Fruit fly (Drosophila melanogaster): ENCODE results near the gene CG18088.
A peak's percentile ranks its signal among the peaks of the same experiment; 100 is the strongest.

CG18088 gene

dm6 chr2L:8937003-8937402, 30.3 kb upstream of the CG18088 start, which contains the start of gene Tsp29Fb:
Tsp29Fb (plus strand) TSS chr2L:8937390.
- TF ChIP-seq Vsx2 (GFP tag; optimal IDR thresholded peaks at IDR 0.05; ENCODE audit: partially characterized antibody) (peak; percentile 24), lola (GFP tag; optimal IDR thresholded peaks at IDR 0.05) (no peak), woc (GFP tag; optimal IDR thresholded peaks at IDR 0.05) (peak; percentile 60), foxo (GFP tag; optimal IDR thresholded peaks at IDR 0.05) (peak in 1 of 2 experiments; percentile 87), Rel (GFP tag; optimal IDR thresholded peaks at IDR 0.05) (no peak), Rel (tag; optimal IDR thresholded peaks at IDR 0.05) (peak; percentile 55), jim (GFP tag; optimal IDR thresholded peaks at IDR 0.05) (no peak), rgr (GFP tag; optimal IDR thresholded peaks at IDR 0.05) (peak; percentile 79), CG9705 (GFP tag; optimal IDR thresholded peaks at IDR 0.05) (peak; percentile 63), OdsH (GFP tag; optimal IDR thresholded peaks at IDR 0.05) (peak; percentile 84), Dif (GFP tag; optimal IDR thresholded peaks at IDR 0.05; ENCODE audit: partially characterized antibody) (peak; percentile 52), dsf (GFP tag; optimal IDR thresholded peaks at IDR 0.05; ENCODE audit: borderline replicate concordance) (no peak), Hr83 (GFP tag; optimal IDR thresholded peaks at IDR 0.05; ENCODE audit: poor library complexity, severe bottlenecking) (no peak), br (GFP tag; optimal IDR thresholded peaks at IDR 0.05) (peak; percentile 78), fru (GFP tag; optimal IDR thresholded peaks at IDR 0.05) (peak; percentile 82), Sp1 (GFP tag; optimal IDR thresholded peaks at IDR 0.05) (peak; percentile 87), h (GFP tag; optimal IDR thresholded peaks at IDR 0.05) (peak; percentile 87), Hr78 (GFP tag; optimal IDR thresholded peaks at IDR 0.05) (no peak), CG32264 (GFP tag; optimal IDR thresholded peaks at IDR 0.05) (peak; percentile 24), Jra (GFP tag; optimal IDR thresholded peaks at IDR 0.05) (peak; percentile 28), Dfd (GFP tag; optimal IDR thresholded peaks at IDR 0.05) (no peak), sv (GFP tag; optimal IDR thresholded peaks at IDR 0.05) (peak; percentile 58), psq (GFP tag; optimal IDR thresholded peaks at IDR 0.05) (peak; percentile 64), dmrt93B (GFP tag; optimal IDR thresholded peaks at IDR 0.05) (peak; percentile 52), brk (GFP tag; optimal IDR thresholded peaks at IDR 0.05) (peak; percentile 67), ey (GFP tag; optimal IDR thresholded peaks at IDR 0.05) (peak; percentile 80), HLH106 (tag; optimal IDR thresholded peaks at IDR 0.05) (peak; percentile 88), N (GFP tag; optimal IDR thresholded peaks at IDR 0.05) (no peak), Hnf4 (GFP tag; optimal IDR thresholded peaks at IDR 0.05) (peak; percentile 55), tai (GFP tag; optimal IDR thresholded peaks at IDR 0.05) (peak; percentile 39)

- TF ChIP-seq foxo (GFP tag; optimal IDR thresholded peaks at IDR 0.05) = no peak
- peak; percentile 25 for TF ChIP-seq tai (GFP tag; optimal IDR thresholded peaks at IDR 0.05)
- TF ChIP-seq Rel (GFP tag; optimal IDR thresholded peaks at IDR 0.05) = no peak
- peak; percentile 73 for TF ChIP-seq Rel (tag; optimal IDR thresholded peaks at IDR 0.05)
Measured at dm6 chr2L:8937837-8938413, 29.4 kb upstream of the CG18088 start.

- TF ChIP-seq Rel (GFP tag; optimal IDR thresholded peaks at IDR 0.05) (no peak), Rel (tag; optimal IDR thresholded peaks at IDR 0.05) (peak; percentile 60), sv (GFP tag; optimal IDR thresholded peaks at IDR 0.05) (no peak), rgr (GFP tag; optimal IDR thresholded peaks at IDR 0.05) (peak; percentile 30)
Measured at dm6 chr2L:8940680-8941079, 26.7 kb upstream of the CG18088 start.

dm6 chr2L:8941736-8942337, 25.5 kb upstream of the CG18088 start, which contains the start of gene Argl:
Argl (minus strand) TSS chr2L:8942105.
- no peak for TF ChIP-seq pan (optimal IDR thresholded peaks at IDR 0.05)
- no peak for TF ChIP-seq Abd-B (GFP tag; optimal IDR thresholded peaks at IDR 0.05)
- TF ChIP-seq rgr (GFP tag; optimal IDR thresholded peaks at IDR 0.05) = peak; percentile 24
- no peak for TF ChIP-seq GATAd (GFP tag; optimal IDR thresholded peaks at IDR 0.05)
- TF ChIP-seq sage (GFP tag; optimal IDR thresholded peaks at IDR 0.05) = no peak
- TF ChIP-seq foxo (GFP tag; optimal IDR thresholded peaks at IDR 0.05) = peak in 1 of 2 experiments; percentile 49
- peak; percentile 13 for TF ChIP-seq OdsH (GFP tag; optimal IDR thresholded peaks at IDR 0.05)
- no peak for TF ChIP-seq dsf (GFP tag; optimal IDR thresholded peaks at IDR 0.05; ENCODE audit: borderline replicate concordance)
- TF ChIP-seq fru (GFP tag; optimal IDR thresholded peaks at IDR 0.05) = peak; percentile 65
- TF ChIP-seq Sp1 (GFP tag; optimal IDR thresholded peaks at IDR 0.05) = peak; percentile 6
- TF ChIP-seq h (GFP tag; optimal IDR thresholded peaks at IDR 0.05) = peak; percentile 21
- no peak for TF ChIP-seq woc (GFP tag; optimal IDR thresholded peaks at IDR 0.05)
- peak; percentile 8 for TF ChIP-seq Hnf4 (GFP tag; optimal IDR thresholded peaks at IDR 0.05)
- no peak for TF ChIP-seq ey (GFP tag; optimal IDR thresholded peaks at IDR 0.05)
- TF ChIP-seq dmrt93B (GFP tag; optimal IDR thresholded peaks at IDR 0.05) = no peak
- TF ChIP-seq Dif (GFP tag; optimal IDR thresholded peaks at IDR 0.05; ENCODE audit: partially characterized antibody) = no peak
- peak; percentile 3 for TF ChIP-seq brk (GFP tag; optimal IDR thresholded peaks at IDR 0.05)

Measured in whole organism, wandering third instar larva.